Worm (Caenorhabditis elegans) whole organism, mixed stage, embryonic: ENCODE results near the gene lpl-1.
A peak's percentile ranks its signal among the peaks of the same experiment; 100 is the strongest.

Experiments
- M03D4.4 ChIP-seq: sonication (generic microtip); optimal IDR thresholded peaks from 2 replicates; lab custom pipeline; 2017; ENCODE audit warnings: mild to moderate bottlenecking, missing genetic modification characterization, missing compliant biosample characterization
- bed-3 ChIP-seq: fragments of 200-800 bp; sonication (Bioruptor generic); optimal IDR thresholded peaks from 3 replicates; lab custom pipeline; 2018; ENCODE audit warnings: mild to moderate bottlenecking, missing genetic modification characterization, moderate library complexity, missing compliant biosample characterization
- blmp-1 ChIP-seq: fragments of 150-350 bp; optimal IDR thresholded peaks from 2 replicates; lab custom pipeline; 2014; ENCODE audit warnings: missing biosample characterization, missing genetic modification characterization
- ceh-39 ChIP-seq: fragments of 150-350 bp; optimal IDR thresholded peaks from 2 replicates; lab custom pipeline; 2014; ENCODE audit warnings: missing biosample characterization, missing genetic modification characterization
- ceh-43 ChIP-seq: fragments of 200-800 bp; sonication (Bioruptor generic); optimal IDR thresholded peaks from 2 replicates; lab custom pipeline; 2018; ENCODE audit warnings: mild to moderate bottlenecking, missing genetic modification characterization, moderate library complexity, missing compliant biosample characterization
- ceh-83 ChIP-seq: fragments of 200-800 bp; sonication (Bioruptor generic); optimal IDR thresholded peaks from 2 replicates; lab custom pipeline; 2018; ENCODE audit warnings: mild to moderate bottlenecking, missing genetic modification characterization, missing compliant biosample characterization
- ces-1 ChIP-seq: fragments of 150-350 bp; optimal IDR thresholded peaks from 2 replicates; lab custom pipeline; 2014; ENCODE audit warnings: missing biosample characterization, missing genetic modification reagents, missing genetic modification characterization
- cnd-1 ChIP-seq: fragments of 200-800 bp; sonication (Bioruptor generic); optimal IDR thresholded peaks from 2 replicates; lab custom pipeline; 2018; ENCODE audit warnings: mild to moderate bottlenecking, missing genetic modification characterization, missing compliant biosample characterization
- drap-1 ChIP-seq: fragments of 200-800 bp; sonication (Bioruptor generic); optimal IDR thresholded peaks from 3 replicates; lab custom pipeline; 2018; ENCODE audit warnings: mild to moderate bottlenecking, missing genetic modification characterization, missing compliant biosample characterization
- elt-1 ChIP-seq: sonication (generic microtip); optimal IDR thresholded peaks from 2 replicates; lab custom pipeline; 2017; ENCODE audit warnings: missing genetic modification characterization, mild to moderate bottlenecking, missing compliant biosample characterization, antibody characterized with exemption, moderate library complexity, borderline replicate concordance; ENCODE audit not compliant: insufficient read depth
- elt-3 ChIP-seq: fragments of 150-350 bp; optimal IDR thresholded peaks from 2 replicates; lab custom pipeline; 2014; ENCODE audit warnings: missing biosample characterization, missing genetic modification characterization
- flh-1 ChIP-seq: fragments of 200-800 bp; sonication (Bioruptor generic); optimal IDR thresholded peaks from 2 replicates; lab custom pipeline; 2018; ENCODE audit warnings: mild to moderate bottlenecking, missing genetic modification characterization, moderate library complexity, missing compliant biosample characterization
- ham-2 ChIP-seq: fragments of 200-800 bp; sonication (Bioruptor generic); optimal IDR thresholded peaks from 2 replicates; lab custom pipeline; 2018; ENCODE audit warnings: mild to moderate bottlenecking, missing genetic modification characterization, missing compliant biosample characterization
- hlh-1 ChIP-seq: fragments of 150-350 bp; optimal IDR thresholded peaks from 2 replicates; lab custom pipeline; 2014; ENCODE audit warnings: missing biosample characterization, missing genetic modification reagents, missing genetic modification characterization
- lin-13 ChIP-seq: fragments of 150-350 bp; optimal IDR thresholded peaks from 2 replicates; lab custom pipeline; 2014; ENCODE audit warnings: missing biosample characterization, missing genetic modification characterization
- lin-32 ChIP-seq: fragments of 200-800 bp; sonication (Bioruptor generic); optimal IDR thresholded peaks from 2 replicates; lab custom pipeline; 2018; ENCODE audit warnings: mild to moderate bottlenecking, missing genetic modification characterization, missing compliant biosample characterization
- lsy-2 ChIP-seq: fragments of 150-350 bp; optimal IDR thresholded peaks from 2 replicates; lab custom pipeline; 2014; ENCODE audit warnings: missing biosample characterization, missing genetic modification characterization
- mab-5 ChIP-seq: fragments of 150-350 bp; optimal IDR thresholded peaks from 2 replicates; lab custom pipeline; 2014; ENCODE audit warnings: missing biosample characterization, missing genetic modification characterization
- mep-1 ChIP-seq: fragments of 150-350 bp; optimal IDR thresholded peaks from 2 replicates; lab custom pipeline; 2017; ENCODE audit warnings: missing biosample characterization, missing genetic modification reagents, missing genetic modification characterization, inconsistent platforms
- mls-2 ChIP-seq: sonication (generic microtip); optimal IDR thresholded peaks from 2 replicates; lab custom pipeline; 2016; ENCODE audit warnings: mild to moderate bottlenecking, missing genetic modification characterization, moderate library complexity, missing compliant biosample characterization
- nhr-12 ChIP-seq: fragments of 150-350 bp; optimal IDR thresholded peaks from 2 replicates; lab custom pipeline; 2014; ENCODE audit warnings: missing biosample characterization, missing genetic modification characterization
- nhr-2 ChIP-seq: fragments of 150-350 bp; optimal IDR thresholded peaks from 2 replicates; lab custom pipeline; 2014; ENCODE audit warnings: missing biosample characterization, missing genetic modification characterization
- nhr-237 ChIP-seq: fragments of 150-350 bp; optimal IDR thresholded peaks from 2 replicates; lab custom pipeline; 2014; ENCODE audit warnings: missing biosample characterization, missing genetic modification characterization
- nhr-28 ChIP-seq: fragments of 150-350 bp; optimal IDR thresholded peaks from 2 replicates; lab custom pipeline; 2014; ENCODE audit warnings: missing biosample characterization, missing genetic modification characterization
- nhr-76 ChIP-seq: sonication (generic microtip); optimal IDR thresholded peaks from 2 replicates; lab custom pipeline; 2017; ENCODE audit warnings: missing biosample characterization, missing genetic modification characterization
- pha-4 ChIP-seq: fragments of 150-350 bp; optimal IDR thresholded peaks from 2 replicates; lab custom pipeline; 2018; ENCODE audit warnings: missing biosample characterization, missing genetic modification reagents, missing genetic modification characterization
- sem-2 ChIP-seq: fragments of 200-800 bp; sonication (Bioruptor generic); optimal IDR thresholded peaks from 2 replicates; lab custom pipeline; 2018; ENCODE audit warnings: mild to moderate bottlenecking, missing genetic modification characterization, missing compliant biosample characterization
- snpc-4 ChIP-seq: fragments of 150-350 bp; optimal IDR thresholded peaks from 2 replicates; lab custom pipeline; 2014; ENCODE audit warnings: missing biosample characterization, missing genetic modification characterization
- sptf-1 ChIP-seq: sonication (generic microtip); optimal IDR thresholded peaks from 2 replicates; lab custom pipeline; 2017; ENCODE audit warnings: mild to moderate bottlenecking, missing genetic modification characterization, moderate library complexity, missing compliant biosample characterization
- tbx-8 ChIP-seq: fragments of 200-800 bp; sonication (Bioruptor generic); optimal IDR thresholded peaks from 2 replicates; lab custom pipeline; 2018; ENCODE audit warnings: mild to moderate bottlenecking, missing genetic modification characterization, moderate library complexity, missing compliant biosample characterization
- unc-120 ChIP-seq: sonication (generic microtip); optimal IDR thresholded peaks from 2 replicates; lab custom pipeline; 2017; ENCODE audit warnings: missing genetic modification characterization, missing compliant biosample characterization; ENCODE audit not compliant: poor library complexity, severe bottlenecking
- unc-39 ChIP-seq: fragments of 150-350 bp; optimal IDR thresholded peaks from 2 replicates; lab custom pipeline; 2014; ENCODE audit warnings: missing biosample characterization, missing genetic modification characterization
- unc-62 ChIP-seq: fragments of 150-350 bp; optimal IDR thresholded peaks from 2 replicates; lab custom pipeline; 2014; ENCODE audit warnings: missing biosample characterization, missing genetic modification reagents, missing genetic modification characterization
- zip-8 ChIP-seq: fragments of 150-350 bp; optimal IDR thresholded peaks from 2 replicates; lab custom pipeline; 2014; ENCODE audit warnings: missing biosample characterization, missing genetic modification characterization
- ztf-11 ChIP-seq: fragments of 150-350 bp; optimal IDR thresholded peaks from 2 replicates; lab custom pipeline; 2014; ENCODE audit warnings: missing biosample characterization, missing genetic modification characterization

Gene lpl-1

DNA sequence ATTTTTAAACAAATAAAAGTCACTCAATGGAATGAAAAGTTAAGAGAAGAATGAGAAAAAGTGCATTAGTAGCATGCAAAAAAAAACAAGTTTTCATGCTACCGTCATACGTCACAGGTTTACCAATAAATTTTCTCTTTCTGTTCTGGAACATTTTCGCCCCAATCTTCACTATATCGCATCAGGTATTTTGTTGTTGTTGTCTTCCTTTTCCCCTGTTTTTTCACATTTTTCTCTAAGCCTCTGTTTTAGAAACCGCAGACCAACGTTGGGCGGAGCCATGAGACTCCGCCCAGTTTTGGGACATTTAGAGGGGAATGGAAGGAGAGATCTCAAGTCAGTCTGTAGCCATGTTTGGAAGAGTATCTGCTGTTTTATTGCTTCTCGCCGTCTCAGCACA, 5.5 kb downstream of the lpl-1 start, which contains the start of gene msa-1:
Gene msa-1, plus strand, starts transcription at position 301 of the 400 bp plus-strand sequence.
- TF ChIP-seq nhr-28 (tag; lab: Kevin White, UChicago) = no peak
- TF ChIP-seq ceh-39 = no peak
- TF ChIP-seq, all 35 proteins: peak for 0

DNA sequence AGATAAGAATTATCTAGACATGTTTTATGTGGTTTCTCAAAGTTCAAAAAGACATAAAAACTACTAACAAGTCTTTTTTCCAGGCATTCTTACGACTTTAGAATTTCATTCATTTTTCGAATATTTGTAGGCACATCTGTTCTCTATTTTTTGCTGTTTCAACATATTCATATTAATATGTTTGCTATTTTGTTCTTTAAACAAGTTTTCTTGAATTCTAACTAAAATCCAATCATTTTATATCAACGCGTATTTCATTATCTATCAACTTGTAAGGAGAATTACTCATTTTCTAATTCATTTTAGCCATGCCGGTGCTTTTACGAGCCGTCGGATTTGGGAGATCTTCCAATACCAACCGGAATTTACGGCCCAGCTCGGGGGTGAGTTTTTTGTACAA, 11.8 kb downstream of the lpl-1 start, which contains the start of gene twk-8:
Gene twk-8, plus strand, starts transcription at position 301 of the 400 bp plus-strand sequence.
- TF ChIP-seq drap-1 (GFP tag; lab: Kevin White, UChicago) (no peak), ceh-43 (GFP tag; lab: Kevin White, UChicago) (no peak), ztf-11 (tag; lab: Kevin White, UChicago) (no peak), unc-62 (GFP tag; lab: Kevin White, UChicago) (no peak)

DNA sequence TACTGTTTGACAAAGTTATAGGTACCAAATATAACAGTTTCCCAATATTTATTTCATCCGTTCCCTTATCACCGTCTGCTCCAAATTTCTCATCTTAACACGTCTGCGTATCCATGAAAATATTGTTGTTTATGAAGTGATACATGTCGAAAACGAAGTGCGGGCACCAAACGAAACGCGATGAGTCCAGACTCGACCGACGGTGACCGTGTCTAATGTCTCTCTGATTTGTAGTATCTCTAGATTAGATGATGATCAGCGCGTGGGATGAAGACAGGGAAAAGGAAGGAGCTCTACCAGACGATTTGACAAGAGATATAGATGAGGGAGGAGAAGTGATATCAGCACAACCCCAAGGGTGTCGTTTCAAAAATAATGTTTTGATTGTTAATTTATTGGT, 13.6 kb downstream of the lpl-1 start:
- peak; percentile 83 for TF ChIP-seq unc-120 (tag; lab: Kevin White, UChicago)
- no peak for TF ChIP-seq mep-1
- TF ChIP-seq nhr-12 (tag; lab: Kevin White, UChicago) = no peak
- peak; percentile 25 for TF ChIP-seq hlh-1 (tag; lab: Kevin White, UChicago)
- no peak for TF ChIP-seq flh-1
- no peak for TF ChIP-seq mab-5
- TF ChIP-seq ceh-83 (GFP tag; lab: Kevin White, UChicago) = no peak
- no peak for TF ChIP-seq sem-2
- peak; percentile 33 for TF ChIP-seq unc-62 (GFP tag; lab: Kevin White, UChicago)
- TF ChIP-seq cnd-1 (tag; lab: Kevin White, UChicago) = no peak
- TF ChIP-seq tbx-8 = no peak
- TF ChIP-seq nhr-2 (tag; lab: Kevin White, UChicago) = no peak
- TF ChIP-seq lin-13 (tag; lab: Kevin White, UChicago) = no peak
- no peak for TF ChIP-seq nhr-76 (tag; lab: Kevin White, UChicago)
- no peak for TF ChIP-seq bed-3 (GFP tag; lab: Kevin White, UChicago)
- TF ChIP-seq, all 35 proteins: peak for 3

DNA sequence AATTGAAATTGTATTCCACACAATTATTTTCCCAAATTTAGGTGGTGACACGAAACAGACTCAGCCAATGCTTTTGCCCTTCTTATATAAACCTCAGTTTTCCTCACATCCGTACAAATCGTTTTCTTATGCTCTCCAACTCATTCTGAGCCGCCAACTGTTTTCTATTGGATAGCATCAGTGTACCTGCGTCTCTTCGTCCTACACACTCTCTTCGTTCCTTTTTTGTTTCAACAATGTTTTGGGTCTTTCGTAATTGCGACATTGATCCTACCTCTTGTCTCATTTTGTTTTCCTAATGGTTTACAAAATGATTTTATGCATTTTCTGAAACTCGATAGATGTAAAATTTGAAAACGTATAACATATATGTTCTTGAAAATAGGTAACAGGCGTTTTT, 14.5 kb downstream of the lpl-1 start:
- TF ChIP-seq sem-2 (no peak), hlh-1 (tag; lab: Kevin White, UChicago) (peak; percentile 79)

DNA sequence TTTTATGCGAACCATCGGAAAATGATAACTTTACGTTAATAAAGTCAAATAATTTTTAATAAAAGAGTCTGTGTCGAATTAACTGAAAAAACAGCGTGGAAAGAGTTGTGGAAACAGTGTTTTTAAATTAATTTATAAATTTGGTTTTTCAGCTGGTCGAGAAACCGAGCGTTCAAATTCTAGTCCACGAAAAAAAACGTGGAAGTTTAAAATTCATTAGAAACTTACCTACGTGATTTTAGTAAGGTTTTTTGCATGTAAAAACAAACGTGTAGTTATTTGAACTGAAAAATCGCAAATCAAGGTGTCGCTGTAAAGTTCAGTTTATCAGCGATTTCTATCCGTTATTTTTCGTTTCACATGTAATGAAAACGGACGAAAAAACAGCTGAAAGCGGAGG, 15.4 kb downstream of the lpl-1 start, which contains the start of gene mans-4:
Gene mans-4, minus strand, starts transcription at position 101 of the 400 bp plus-strand sequence.
- TF ChIP-seq sptf-1 (tag; lab: Kevin White, UChicago) (no peak), elt-1 (tag; lab: Kevin White, UChicago) (no peak), hlh-1 (tag; lab: Kevin White, UChicago) (no peak)

DNA sequence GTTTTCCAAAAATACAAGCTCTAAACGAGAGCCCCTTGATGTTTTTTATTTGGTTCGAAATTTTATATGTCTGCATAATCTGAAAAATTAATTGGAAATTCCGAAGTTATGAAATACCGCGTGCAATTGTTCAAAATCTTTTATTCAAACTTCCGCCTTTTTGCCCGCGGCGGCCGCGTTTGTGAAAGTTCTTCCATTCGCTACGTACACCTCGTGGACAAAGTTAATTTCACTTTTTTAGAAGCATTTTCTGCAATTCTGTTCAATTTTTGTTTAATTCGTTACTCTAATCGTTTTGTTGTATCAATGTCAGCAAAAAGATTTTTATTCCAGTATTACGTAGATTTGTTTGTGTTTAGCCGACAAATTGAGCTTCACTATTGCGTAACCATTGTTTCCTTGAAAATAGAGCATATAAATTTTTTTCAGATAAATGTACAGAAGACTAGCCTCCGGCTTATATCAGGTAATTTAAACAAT, 19.5 kb downstream of the lpl-1 start, which contains the start of gene mppb-1:
Gene mppb-1, plus strand, starts transcription at position 430 of the 480 bp plus-strand sequence.
- peak; percentile 36 for TF ChIP-seq nhr-237 (tag; lab: Kevin White, UChicago)
- no peak for TF ChIP-seq snpc-4 (tag; lab: Kevin White, UChicago)
- no peak for TF ChIP-seq nhr-28 (tag; lab: Kevin White, UChicago)
- peak; percentile 44 for TF ChIP-seq mep-1
- peak; percentile 13 for TF ChIP-seq unc-120 (tag; lab: Kevin White, UChicago)
- no peak for TF ChIP-seq elt-3
- TF ChIP-seq unc-39 (tag; lab: Kevin White, UChicago) = no peak
- TF ChIP-seq drap-1 (GFP tag; lab: Kevin White, UChicago) = peak; percentile 10
- no peak for TF ChIP-seq mls-2 (tag; lab: Kevin White, UChicago)
- no peak for TF ChIP-seq lin-32 (GFP tag; lab: Kevin White, UChicago)
- no peak for TF ChIP-seq ces-1 (GFP tag; lab: Kevin White, UChicago)
- TF ChIP-seq blmp-1 (tag; lab: Kevin White, UChicago) = peak; percentile 80
- no peak for TF ChIP-seq M03D4.4 (tag; lab: Kevin White, UChicago)
- TF ChIP-seq unc-62 (GFP tag; lab: Kevin White, UChicago) = no peak
- TF ChIP-seq tbx-8 = no peak
- TF ChIP-seq pha-4 (tag; lab: Kevin White, UChicago) = no peak
- peak; percentile 79 for TF ChIP-seq zip-8 (tag; lab: Kevin White, UChicago)
- TF ChIP-seq elt-1 (tag; lab: Kevin White, UChicago) = no peak
- TF ChIP-seq sptf-1 (tag; lab: Kevin White, UChicago) = peak; percentile 30
- TF ChIP-seq ceh-39 = no peak
- TF ChIP-seq hlh-1 (tag; lab: Kevin White, UChicago) = no peak
- no peak for TF ChIP-seq sem-2
- no peak for TF ChIP-seq nhr-2 (tag; lab: Kevin White, UChicago)
- no peak for TF ChIP-seq nhr-12 (tag; lab: Kevin White, UChicago)
- TF ChIP-seq lsy-2 (tag; lab: Kevin White, UChicago) = peak; percentile 54
- TF ChIP-seq flh-1 = no peak
- TF ChIP-seq ham-2 (GFP tag; lab: Kevin White, UChicago) = no peak
- no peak for TF ChIP-seq lin-13 (tag; lab: Kevin White, UChicago)
- TF ChIP-seq, all 35 proteins: peak for 8
